Fruit fly (Drosophila melanogaster) whole organism, embryonic: ENCODE data around the gene CG33127.

Experiments used
- BtbVII ChIP-seq: fragments of 200-800 bp; sonication (Bioruptor generic); optimal IDR thresholded peaks from 3 replicates; lab custom pipeline; 2017; ENCODE audit warnings: missing biosample characterization, mild to moderate bottlenecking, missing genetic modification characterization
- CG10274 ChIP-seq: fragments of 200-800 bp; sonication (Bioruptor generic); optimal IDR thresholded peaks from 3 replicates; lab custom pipeline; 2017; ENCODE audit warnings: missing biosample characterization, mild to moderate bottlenecking, missing genetic modification characterization
- CG10654 ChIP-seq: fragments of 200-800 bp; sonication (Bioruptor generic); optimal IDR thresholded peaks from 2 replicates; lab custom pipeline; 2016; ENCODE audit warnings: missing biosample characterization, missing genetic modification characterization
- CG10959 ChIP-seq: fragments of 200-800 bp; sonication (Bioruptor generic); IDR thresholded peaks from 2 replicates; pipeline ENCODE4 v1.3.6; 2022; ENCODE audit warnings: missing biosample characterization, missing genetic modification characterization
- CG12236 ChIP-seq: fragments of 200-800 bp; sonication (Bioruptor generic); optimal IDR thresholded peaks from 2 replicates; lab custom pipeline; 2016; ENCODE audit warnings: missing biosample characterization, missing genetic modification characterization
- CG12769 ChIP-seq: fragments of 200-800 bp; sonication (Bioruptor generic); optimal IDR thresholded peaks from 2 replicates; lab custom pipeline; 2019; ENCODE audit warnings: missing biosample characterization, mild to moderate bottlenecking, missing genetic modification characterization, moderate library complexity
- CG13123 ChIP-seq: fragments of 200-800 bp; sonication (Bioruptor generic); optimal IDR thresholded peaks from 2 replicates; lab custom pipeline; 2016; ENCODE audit warnings: missing biosample characterization, missing genetic modification characterization
- CG16813 ChIP-seq: fragments of 200-800 bp; sonication (Bioruptor generic); IDR thresholded peaks from 3 replicates; pipeline ENCODE4 v1.3.6; 2022; ENCODE audit warnings: missing biosample characterization, missing genetic modification characterization; ENCODE audit not compliant: partially characterized antibody
- CG2199 ChIP-seq: fragments of 200-800 bp; sonication (Bioruptor generic); IDR thresholded peaks from 3 replicates; pipeline ENCODE4 v1.3.6; 2022; ENCODE audit warnings: missing biosample characterization, missing genetic modification characterization
- CG31388 ChIP-seq: fragments of 200-800 bp; sonication (Bioruptor generic); optimal IDR thresholded peaks from 2 replicates; lab custom pipeline; 2016; ENCODE audit warnings: missing biosample characterization, missing genetic modification characterization
- CG32532 ChIP-seq: fragments of 200-800 bp; sonication (Bioruptor generic); IDR thresholded peaks from 2 replicates; pipeline ENCODE4 v1.3.6; 2022; ENCODE audit warnings: missing biosample characterization, missing genetic modification characterization
- CG3407 ChIP-seq: fragments of 200-800 bp; sonication (Bioruptor generic); optimal IDR thresholded peaks from 2 replicates; lab custom pipeline; 2018; ENCODE audit warnings: missing biosample characterization, mild to moderate bottlenecking, missing genetic modification characterization
- CG34422 ChIP-seq: fragments of 200-800 bp; sonication (Bioruptor generic); IDR thresholded peaks from 3 replicates; pipeline ENCODE4 v1.3.6; 2022; ENCODE audit warnings: missing biosample characterization, missing genetic modification characterization
- CG6683 ChIP-seq: fragments of 200-800 bp; sonication (Bioruptor generic); optimal IDR thresholded peaks from 2 replicates; lab custom pipeline; 2017; ENCODE audit warnings: missing biosample characterization, mild to moderate bottlenecking, missing genetic modification characterization, missing genetic modification reagents
- CG6813 ChIP-seq: fragments of 200-800 bp; sonication (Bioruptor generic); optimal IDR thresholded peaks from 2 replicates; lab custom pipeline; 2017; ENCODE audit warnings: missing biosample characterization, missing genetic modification characterization, mild to moderate bottlenecking, moderate library complexity, missing genetic modification reagents
- CG7987 ChIP-seq: fragments of 200-800 bp; sonication (Bioruptor generic); optimal IDR thresholded peaks from 2 replicates; lab custom pipeline; 2018; ENCODE audit warnings: missing biosample characterization, mild to moderate bottlenecking, missing genetic modification characterization, moderate library complexity
- CG8359 ChIP-seq: fragments of 200-800 bp; sonication (Bioruptor generic); optimal IDR thresholded peaks from 2 replicates; lab custom pipeline; 2017; ENCODE audit warnings: missing biosample characterization, mild to moderate bottlenecking, missing genetic modification characterization, borderline replicate concordance
- Dfd ChIP-seq, 2 experiments: fragments of >200 bp; optimal IDR thresholded peaks; 2 replicates each; lab custom pipeline; 2017; ENCODE audit warnings: missing biosample characterization in 2 of 2, missing genetic modification characterization in 2 of 2
- Ets65A ChIP-seq: fragments of 200-800 bp; sonication (Bioruptor generic); peaks from one replicate; lab custom pipeline; 2016; ENCODE audit warnings: missing biosample characterization, missing genetic modification characterization
- Hand ChIP-seq: fragments of 200-800 bp; sonication (Bioruptor generic); optimal IDR thresholded peaks from 2 replicates; lab custom pipeline; 2017; ENCODE audit warnings: mild to moderate bottlenecking, missing biosample characterization, missing genetic modification reagents, missing genetic modification characterization
- Hr78 ChIP-seq, 2 experiments: fragments of 200-800 bp in 1 of 2; fragments of >200 bp in 1 of 2; sonication (Bioruptor generic) in 1 of 2; optimal IDR thresholded peaks; 2 replicates each; lab custom pipeline; 2017 to 2019; ENCODE audit warnings: missing biosample characterization in 2 of 2, missing genetic modification characterization in 2 of 2, mild to moderate bottlenecking in 1 of 2, moderate library complexity in 1 of 2
- Mad ChIP-seq: fragments of 200-800 bp; sonication (Bioruptor generic); optimal IDR thresholded peaks from 2 replicates; lab custom pipeline; 2016; ENCODE audit warnings: missing biosample characterization, missing genetic modification characterization
- NK7.1 ChIP-seq: fragments of 200-800 bp; sonication (Bioruptor generic); optimal IDR thresholded peaks from 3 replicates; lab custom pipeline; 2016; ENCODE audit warnings: missing biosample characterization, missing genetic modification characterization
- Neu2 ChIP-seq: fragments of 200-800 bp; sonication (Bioruptor generic); optimal IDR thresholded peaks from 3 replicates; lab custom pipeline; 2016; ENCODE audit warnings: missing biosample characterization, missing genetic modification characterization, borderline replicate concordance
- Trl ChIP-seq, 3 experiments: fragments of >200 bp in 2 of 3; fragments of 200-800 bp in 1 of 3; sonication (Bioruptor generic) in 1 of 3; optimal IDR thresholded peaks; 2 replicates in 1 of 3; 3 replicates in 2 of 3; lab custom pipeline; 2016 to 2017; ENCODE audit warnings: missing biosample characterization in 1 of 3, missing genetic modification characterization in 1 of 3
- ato ChIP-seq: fragments of 200-800 bp; sonication (Bioruptor generic); IDR thresholded peaks from 2 replicates; pipeline ENCODE4 v1.3.6; 2022; ENCODE audit warnings: missing biosample characterization, missing genetic modification characterization; ENCODE audit not compliant: partially characterized antibody
- az2 ChIP-seq: fragments of 200-800 bp; sonication (Bioruptor generic); optimal IDR thresholded peaks from 3 replicates; lab custom pipeline; 2016; ENCODE audit warnings: missing biosample characterization, missing genetic modification characterization
- cg ChIP-seq: fragments of 200-800 bp; sonication (Bioruptor generic); optimal IDR thresholded peaks from 3 replicates; lab custom pipeline; 2019; ENCODE audit warnings: missing biosample characterization, mild to moderate bottlenecking, missing genetic modification characterization, moderate library complexity
- chif ChIP-seq, 2 experiments: fragments of 200-800 bp; sonication (Bioruptor generic); optimal IDR thresholded peaks; 3 replicates each; lab custom pipeline; 2016; ENCODE audit warnings: missing biosample characterization in 2 of 2, missing genetic modification characterization in 2 of 2
- chinmo ChIP-seq: fragments of 200-800 bp; sonication (Bioruptor generic); IDR thresholded peaks from 4 replicates; pipeline ENCODE4 v1.3.6; 2022; ENCODE audit warnings: missing biosample characterization, missing genetic modification characterization; ENCODE audit not compliant: partially characterized antibody
- ci ChIP-seq: fragments of 200-800 bp; sonication (Bioruptor generic); IDR thresholded peaks from 3 replicates; pipeline ENCODE4 v1.3.6; 2022; ENCODE audit warnings: missing biosample characterization, missing genetic modification characterization
- crol ChIP-seq: fragments of 200-800 bp; sonication (Bioruptor generic); IDR thresholded peaks from 2 replicates; pipeline ENCODE4 v1.3.6; 2022; ENCODE audit warnings: missing biosample characterization, missing genetic modification characterization
- dpn ChIP-seq, 2 experiments: fragments of 200-800 bp; sonication (Bioruptor generic); optimal IDR thresholded peaks; 3 replicates each; lab custom pipeline; 2016; ENCODE audit warnings: missing biosample characterization in 2 of 2, missing genetic modification characterization in 2 of 2
- exex ChIP-seq: fragments of 200-800 bp; sonication (Bioruptor generic); optimal IDR thresholded peaks from 4 replicates; lab custom pipeline; 2018; ENCODE audit warnings: missing biosample characterization, mild to moderate bottlenecking, missing genetic modification characterization, moderate library complexity
- fu2 ChIP-seq: fragments of 200-800 bp; sonication (Bioruptor generic); optimal IDR thresholded peaks from 2 replicates; lab custom pipeline; 2016; ENCODE audit warnings: missing biosample characterization, missing genetic modification characterization
- h ChIP-seq: fragments of >200 bp; optimal IDR thresholded peaks from 2 replicates; lab custom pipeline; 2017
- insv ChIP-seq, 2 experiments: fragments of 200-800 bp; sonication (Bioruptor generic); optimal IDR thresholded peaks; 3 replicates each; lab custom pipeline; 2016 to 2018; ENCODE audit warnings: missing biosample characterization in 2 of 2, missing genetic modification characterization in 2 of 2
- jigr1 ChIP-seq: fragments of 200-800 bp; sonication (Bioruptor generic); IDR thresholded peaks from 3 replicates; pipeline ENCODE4 v1.3.6; 2022; ENCODE audit warnings: missing biosample characterization, missing genetic modification characterization
- lov ChIP-seq, 2 experiments: fragments of 200-800 bp in 1 of 2; fragments of >200 bp in 1 of 2; sonication (Bioruptor generic) in 1 of 2; IDR thresholded peaks in 1 of 2; optimal IDR thresholded peaks in 1 of 2; 2 replicates in 1 of 2; 3 replicates in 1 of 2; pipeline versions ENCODE4 v1.3.6 to Lab custom; 2017 to 2022; ENCODE audit warnings: missing biosample characterization in 1 of 2, missing genetic modification characterization in 1 of 2
- nerfin-1 ChIP-seq: fragments of 200-800 bp; sonication (Bioruptor generic); optimal IDR thresholded peaks from 3 replicates; lab custom pipeline; 2019; ENCODE audit warnings: missing biosample characterization, mild to moderate bottlenecking, missing genetic modification characterization, moderate library complexity
- nerfin-2 ChIP-seq: fragments of 200-800 bp; sonication (Bioruptor generic); IDR thresholded peaks from 2 replicates; pipeline ENCODE4 v1.3.6; 2022; ENCODE audit warnings: missing biosample characterization, missing genetic modification characterization; ENCODE audit not compliant: partially characterized antibody
- repo ChIP-seq: fragments of 200-800 bp; sonication (Bioruptor generic); optimal IDR thresholded peaks from 2 replicates; lab custom pipeline; 2016; ENCODE audit warnings: missing biosample characterization, missing genetic modification characterization
- salm ChIP-seq: fragments of 200-800 bp; sonication (Bioruptor generic); optimal IDR thresholded peaks from 2 replicates; lab custom pipeline; 2018; ENCODE audit warnings: missing biosample characterization, mild to moderate bottlenecking, missing genetic modification characterization
- sc ChIP-seq, 3 experiments: fragments of >200 bp in 2 of 3; fragments of 200-800 bp in 1 of 3; sonication (Bioruptor generic) in 1 of 3; optimal IDR thresholded peaks; 2 replicates in 2 of 3; 3 replicates in 1 of 3; lab custom pipeline; 2017; ENCODE audit warnings: mild to moderate bottlenecking in 1 of 3, missing biosample characterization in 1 of 3, missing genetic modification characterization in 1 of 3, missing genetic modification reagents in 1 of 3
- sens-2 ChIP-seq: fragments of 200-800 bp; sonication (Bioruptor generic); IDR thresholded peaks from 2 replicates; pipeline ENCODE4 v1.3.6; 2022; ENCODE audit warnings: missing biosample characterization, missing genetic modification characterization
- slbo ChIP-seq: fragments of 200-800 bp; sonication (Bioruptor generic); IDR thresholded peaks from 2 replicates; pipeline ENCODE4 v1.3.6; 2022; ENCODE audit warnings: missing biosample characterization, missing genetic modification characterization
- sug ChIP-seq: fragments of 200-800 bp; optimal IDR thresholded peaks from 2 replicates; lab custom pipeline; 2019; ENCODE audit warnings: missing biosample characterization, mild to moderate bottlenecking, missing genetic modification characterization, moderate library complexity

The CG33127 gene

DNA sequence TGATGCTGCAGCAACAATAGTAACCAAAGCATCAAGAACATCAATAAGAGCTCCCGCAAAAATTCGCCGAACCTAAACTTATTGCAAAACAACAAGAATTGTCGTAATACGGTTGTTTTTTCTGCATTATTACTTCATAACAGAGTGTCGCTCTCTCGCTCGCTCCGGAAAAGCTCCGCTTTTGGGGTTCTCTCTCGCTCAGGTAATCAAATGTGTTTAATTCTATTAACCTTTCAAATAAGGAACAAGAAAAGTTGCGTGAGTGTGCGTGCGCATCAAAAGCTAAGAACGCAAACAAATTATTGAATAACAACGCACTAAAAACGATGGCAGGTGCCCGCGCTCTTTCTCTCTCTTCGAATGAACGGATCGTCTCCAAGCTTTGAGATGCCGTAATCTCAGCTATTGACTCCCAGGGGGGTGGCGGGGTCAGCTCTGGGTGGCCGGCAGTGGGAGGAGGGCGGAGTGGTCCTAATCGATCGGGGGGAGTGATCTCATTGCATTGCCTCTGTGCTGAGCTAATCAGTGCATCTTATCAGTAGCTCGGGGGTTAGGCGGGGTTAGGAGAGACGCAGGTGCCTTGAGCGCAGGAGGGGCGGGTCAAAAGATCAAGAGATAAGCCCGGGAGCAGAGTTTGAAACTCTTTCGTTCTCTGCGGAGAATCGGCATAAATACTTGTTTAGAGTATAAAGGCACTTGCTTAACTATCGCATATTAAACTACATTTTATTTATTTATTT, 15.5 kb upstream of the CG33127 start:
- TF ChIP-seq Hand (GFP tag; lab: Kevin White, UChicago): no peak
- peak; percentile 92 for TF ChIP-seq crol (GFP tag; lab: Robert Waterston, UW)
- TF ChIP-seq ci (GFP tag; lab: Robert Waterston, UW): peak; percentile 44; the same call in 2 of the 3 replicates
- no peak for TF ChIP-seq CG10654
- TF ChIP-seq salm (tag; lab: Kevin White, UChicago): no peak
- TF ChIP-seq fu2 (GFP tag; lab: Kevin White, UChicago): no peak
- TF ChIP-seq Hr78 (GFP tag; optimal IDR thresholded peaks at IDR 0.05; lab: Kevin White, UChicago): peak in 1 of 2 experiments; percentile 92
- TF ChIP-seq insv (GFP tag; optimal IDR thresholded peaks at IDR 0.05; lab: Kevin White, UChicago): no peak
- TF ChIP-seq chif (GFP tag; optimal IDR thresholded peaks at IDR 0.05; lab: Kevin White, UChicago): no peak
- TF ChIP-seq CG10959 (GFP tag; lab: Robert Waterston, UW): no peak
- peak; percentile 79; the same call in 1 of the 4 replicates for TF ChIP-seq chinmo (GFP tag; lab: Robert Waterston, UW)
- TF ChIP-seq nerfin-2 (GFP tag; lab: Robert Waterston, UW): no peak
- 0 out of 3 replicates have a peak, but pooled peaks have one; percentile 17 for TF ChIP-seq CG2199
- peak; percentile 18 for TF ChIP-seq cg (GFP tag; lab: Kevin White, UChicago)
- TF ChIP-seq jigr1 (GFP tag; lab: Robert Waterston, UW): no peak
- TF ChIP-seq h (lab: Kevin White, UChicago): no peak
- peak; percentile 55 for TF ChIP-seq CG12769 (tag; lab: Kevin White, UChicago)
- TF ChIP-seq nerfin-1 (tag; lab: Kevin White, UChicago): no peak
- no peak for TF ChIP-seq Mad (GFP tag; lab: Kevin White, UChicago)
- no peak for TF ChIP-seq CG10274 (GFP tag; lab: Kevin White, UChicago)
- TF ChIP-seq CG8359: no peak
- TF ChIP-seq CG12236 (GFP tag; lab: Kevin White, UChicago): no peak
- TF ChIP-seq CG7987 (GFP tag; lab: Kevin White, UChicago): no peak
- TF ChIP-seq Neu2: no peak
- TF ChIP-seq sug (tag; lab: Kevin White, UChicago): peak; percentile 99
- TF ChIP-seq exex (tag; lab: Kevin White, UChicago): no peak
- TF ChIP-seq sc (optimal IDR thresholded peaks at IDR 0.05; lab: Kevin White, UChicago): no peak
- TF ChIP-seq sc (GFP tag; optimal IDR thresholded peaks at IDR 0.05; lab: Kevin White, UChicago): no peak
- TF ChIP-seq CG6813: no peak
- no peak for TF ChIP-seq NK7.1 (GFP tag; lab: Kevin White, UChicago)
- TF ChIP-seq sens-2 (GFP tag; lab: Robert Waterston, UW): 0 out of 2 replicates have a peak, but pooled peaks have one; percentile 13
- TF ChIP-seq CG13123 (GFP tag; lab: Kevin White, UChicago): no peak
- TF ChIP-seq ato (GFP tag; lab: Robert Waterston, UW): 0 out of 2 replicates have a peak, but pooled peaks have one; percentile 25
- no peak for TF ChIP-seq Ets65A (GFP tag; lab: Kevin White, UChicago)
- TF ChIP-seq CG16813 (GFP tag; lab: Robert Waterston, UW): no peak
- peak; percentile 23 for TF ChIP-seq slbo (GFP tag; lab: Robert Waterston, UW)
- peak; percentile 14; the same call in 1 of the 2 replicates for TF ChIP-seq CG32532 (GFP tag; lab: Robert Waterston, UW)
- no peak for TF ChIP-seq CG6683 (GFP tag; lab: Kevin White, UChicago)
- peak; percentile 36 to 77 for TF ChIP-seq Trl (optimal IDR thresholded peaks at IDR 0.05; lab: Kevin White, UChicago)
- no peak for TF ChIP-seq Trl (GFP tag; optimal IDR thresholded peaks at IDR 0.05; lab: Kevin White, UChicago)
- TF ChIP-seq lov (optimal IDR thresholded peaks at IDR 0.05; lab: Kevin White, UChicago): no peak
- TF ChIP-seq lov (GFP tag; IDR thresholded peaks at IDR 0.05; lab: Robert Waterston, UW): 0 out of 3 replicates have a peak, but pooled peaks have one; percentile 38
- TF ChIP-seq CG34422 (GFP tag; lab: Robert Waterston, UW): no peak
- no peak for TF ChIP-seq Dfd (GFP tag; optimal IDR thresholded peaks at IDR 0.05; lab: Kevin White, UChicago)
- TF ChIP-seq dpn (GFP tag; optimal IDR thresholded peaks at IDR 0.05; lab: Kevin White, UChicago): no peak
- TF ChIP-seq repo (GFP tag; lab: Kevin White, UChicago): no peak
- TF ChIP-seq az2 (GFP tag; lab: Kevin White, UChicago): no peak
- peak; percentile 23 for TF ChIP-seq BtbVII
- no peak for TF ChIP-seq CG3407 (GFP tag; lab: Kevin White, UChicago)
- TF ChIP-seq CG31388 (GFP tag; lab: Kevin White, UChicago): no peak
